Worm (Caenorhabditis elegans): ENCODE measurements around the gene K08E7.6.

DNA sequence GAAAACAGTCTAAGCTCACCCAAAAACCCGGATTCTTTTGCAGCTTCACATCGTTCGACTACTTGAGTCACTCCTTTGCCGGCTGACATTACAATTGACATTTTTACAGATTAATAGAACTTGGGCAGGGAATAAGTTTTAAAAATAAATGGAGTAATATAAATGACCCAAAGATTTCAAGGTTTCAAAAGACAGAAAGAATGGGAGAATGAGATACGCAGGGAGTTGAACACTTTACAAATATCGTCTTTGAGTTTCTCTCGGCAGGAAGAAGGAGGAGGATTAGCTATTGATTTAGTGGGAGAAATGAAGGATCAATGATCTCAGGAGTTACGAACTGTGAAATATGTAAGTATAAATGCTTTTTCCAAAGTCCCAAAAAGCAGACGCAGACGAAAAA, 5.0 kb upstream of the K08E7.6 start, which contains the start of gene K08E7.8:
- no peak for TF ChIP-seq unc-62 (GFP tag; optimal IDR thresholded peaks at IDR 0.05)
- TF ChIP-seq elt-3 (tag; optimal IDR thresholded peaks at IDR 0.05) = no peak
- TF ChIP-seq hlh-1 (tag; optimal IDR thresholded peaks at IDR 0.05) = no peak

All from whole organism, mixed stage, embryonic.